Fruit fly (Drosophila melanogaster) whole organism, adult: ENCODE data around the gene CG7601.

Source experiments
- CG12768 ChIP-seq: fragments of 200-800 bp; sonication (Bioruptor generic); optimal IDR thresholded peaks from 2 replicates; lab custom pipeline; 2017; ENCODE audit warnings: missing biosample characterization, missing genetic modification characterization, mild to moderate bottlenecking, moderate library complexity, missing genetic modification reagents
- CG14711 ChIP-seq: fragments of 200-800 bp; sonication (Bioruptor generic); optimal IDR thresholded peaks from 2 replicates; lab custom pipeline; 2018; ENCODE audit warnings: missing biosample characterization, mild to moderate bottlenecking, missing genetic modification characterization, moderate library complexity
- Hr96 ChIP-seq: fragments of 200-800 bp; sonication (Bioruptor generic); optimal IDR thresholded peaks from 2 replicates; lab custom pipeline; 2016; ENCODE audit warnings: missing biosample characterization, missing genetic modification characterization
- pad ChIP-seq: fragments of 200-800 bp; sonication (Bioruptor generic); optimal IDR thresholded peaks from 3 replicates; lab custom pipeline; 2017; ENCODE audit warnings: missing biosample characterization, missing genetic modification characterization, mild to moderate bottlenecking, moderate library complexity, missing genetic modification reagents
- tj ChIP-seq: fragments of 200-800 bp; sonication (Bioruptor generic); optimal IDR thresholded peaks from 3 replicates; lab custom pipeline; 2017; ENCODE audit warnings: missing biosample characterization, mild to moderate bottlenecking, missing genetic modification characterization, moderate library complexity

dm6 chr3R:29775755-29776686 lies 39.5 kb upstream of the CG7601 start:
- TF ChIP-seq Hr96 (no peak), pad (GFP tag; lab: Kevin White, UChicago) (no peak), CG12768 (GFP tag; lab: Kevin White, UChicago) (no peak), tj (GFP tag; lab: Kevin White, UChicago) (peak; percentile 62), CG14711 (no peak)
